Worm (Caenorhabditis elegans): Measurements from ENCODE around the gene T28A11.19.

DNA sequence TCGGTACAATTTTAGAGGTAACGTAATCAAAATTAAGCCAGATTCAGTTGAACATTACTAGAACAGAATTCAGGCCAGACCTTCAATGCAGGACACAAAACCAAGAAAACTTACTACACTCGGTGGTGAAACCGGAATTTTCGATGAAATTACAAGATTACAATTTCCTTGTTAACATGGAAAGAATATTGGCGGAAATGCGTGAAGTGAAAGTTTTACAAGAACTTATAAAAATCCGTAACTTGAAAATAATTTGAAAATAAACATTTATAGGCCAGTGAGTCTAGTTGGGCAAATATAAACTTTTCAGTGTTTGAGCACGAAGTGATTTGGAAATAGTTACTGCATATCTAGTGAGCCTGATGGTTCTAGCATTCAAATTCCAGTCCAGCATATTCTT is 34.4 kb downstream of the T28A11.19 start, which contains the start of gene K08D9.6:
- no peak for TF ChIP-seq nhr-237 (tag; optimal IDR thresholded peaks at IDR 0.05)
- TF ChIP-seq ces-1 (GFP tag; optimal IDR thresholded peaks at IDR 0.05), result no peak
- TF ChIP-seq pha-4 (tag; optimal IDR thresholded peaks at IDR 0.05), result no peak
- TF ChIP-seq mab-5 (tag; optimal IDR thresholded peaks at IDR 0.05), result no peak
- no peak for TF ChIP-seq zip-8 (tag; optimal IDR thresholded peaks at IDR 0.05)
- TF ChIP-seq unc-62 (GFP tag; optimal IDR thresholded peaks at IDR 0.05), result no peak
- no peak for TF ChIP-seq unc-39 (tag; optimal IDR thresholded peaks at IDR 0.05)
- TF ChIP-seq snpc-4 (tag; optimal IDR thresholded peaks at IDR 0.05), result no peak
- no peak for TF ChIP-seq lin-13 (tag; optimal IDR thresholded peaks at IDR 0.05)
- TF ChIP-seq elt-3 (tag; optimal IDR thresholded peaks at IDR 0.05), result no peak
- TF ChIP-seq nhr-28 (tag; optimal IDR thresholded peaks at IDR 0.05), result no peak
- no peak for TF ChIP-seq unc-120 (tag; optimal IDR thresholded peaks at IDR 0.05; ENCODE audit: poor library complexity, severe bottlenecking)
- TF ChIP-seq elt-1 (tag; optimal IDR thresholded peaks at IDR 0.05; ENCODE audit: borderline replicate concordance, insufficient read depth), result no peak
- no peak for TF ChIP-seq drap-1 (GFP tag; optimal IDR thresholded peaks at IDR 0.05)

Data from whole organism, mixed stage, embryonic.